Fruit fly (Drosophila melanogaster): Measurements from ENCODE around the gene Cp36.

DNA sequence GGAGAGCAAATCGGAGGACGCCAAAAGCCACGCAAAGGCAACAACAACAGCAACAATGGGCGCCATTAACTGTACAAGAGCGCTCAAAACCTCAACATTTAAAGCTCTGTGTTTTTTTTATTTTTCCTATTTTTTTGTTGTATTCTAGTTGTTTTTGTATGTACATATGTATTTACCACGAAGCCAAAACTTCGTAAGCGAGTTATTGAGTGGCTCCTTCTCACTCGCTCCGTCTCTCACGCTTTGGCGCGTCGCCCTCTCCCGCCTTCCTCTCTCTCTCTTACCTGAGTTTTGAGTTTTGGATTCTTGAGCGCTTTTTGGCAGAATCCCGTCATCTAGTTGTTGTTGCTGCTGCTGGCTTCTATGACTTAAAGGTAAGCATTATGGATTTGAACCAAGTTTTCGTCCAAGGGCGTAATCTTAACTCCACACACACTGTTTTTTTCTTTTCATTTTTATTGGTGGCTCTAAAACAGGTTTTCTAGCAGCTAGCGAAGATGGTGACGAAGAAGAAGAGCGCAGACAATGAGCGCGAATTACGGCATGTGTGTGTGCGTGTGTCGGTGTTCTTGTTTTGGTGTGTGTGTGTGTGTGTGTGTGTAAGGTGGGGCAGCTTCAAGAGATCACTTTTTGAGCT is 39.0 kb downstream of the Cp36 start:
- TF ChIP-seq psq (optimal IDR thresholded peaks at IDR 0.05): no peak
- TF ChIP-seq insv (optimal IDR thresholded peaks at IDR 0.05): no peak
- TF ChIP-seq ttk (optimal IDR thresholded peaks at IDR 0.05): no peak
- no peak for TF ChIP-seq Myc (optimal IDR thresholded peaks at IDR 0.05)
- no peak for TF ChIP-seq h (optimal IDR thresholded peaks at IDR 0.05)
- TF ChIP-seq Sin3A (optimal IDR thresholded peaks at IDR 0.05): no peak

Measured in Kc167 (cell line).